Worm (Caenorhabditis elegans) whole organism, L3 larva: ENCODE results near the gene hira-1.

Source experiments
- R02D3.7 ChIP-seq: fragments of 150-350 bp; optimal IDR thresholded peaks from 2 replicates; lab custom pipeline; 2014; ENCODE audit warnings: missing biosample characterization, missing genetic modification characterization
- ZK546.5 ChIP-seq: sonication (generic microtip); optimal IDR thresholded peaks from 2 replicates; lab custom pipeline; 2017; ENCODE audit warnings: missing biosample characterization, missing genetic modification characterization
- aly-2 ChIP-seq: fragments of 150-350 bp; optimal IDR thresholded peaks from 2 replicates; lab custom pipeline; 2014; ENCODE audit warnings: missing biosample characterization, missing genetic modification characterization
- ama-1 ChIP-seq: fragments of 150-350 bp; optimal IDR thresholded peaks from 2 replicates; lab custom pipeline; 2018
- ceh-16 ChIP-seq: sonication (generic microtip); optimal IDR thresholded peaks from 2 replicates; lab custom pipeline; 2017; ENCODE audit warnings: missing biosample characterization, missing genetic modification characterization
- ceh-28 ChIP-seq: fragments of 150-350 bp; optimal IDR thresholded peaks from 2 replicates; lab custom pipeline; 2014; ENCODE audit warnings: missing biosample characterization, missing genetic modification reagents, missing genetic modification characterization
- ceh-82 ChIP-seq: fragments of 150-350 bp; optimal IDR thresholded peaks from 2 replicates; lab custom pipeline; 2014; ENCODE audit warnings: missing biosample characterization, missing genetic modification characterization
- ceh-9 ChIP-seq: sonication (generic microtip); optimal IDR thresholded peaks from 2 replicates; lab custom pipeline; 2018; ENCODE audit warnings: missing biosample characterization, missing genetic modification characterization
- daf-12 ChIP-seq: fragments of 150-350 bp; optimal IDR thresholded peaks from 2 replicates; lab custom pipeline; 2014; ENCODE audit warnings: missing biosample characterization, missing genetic modification reagents, missing genetic modification characterization
- egl-27 ChIP-seq: sonication (generic microtip); optimal IDR thresholded peaks from 4 replicates; lab custom pipeline; 2017; ENCODE audit warnings: missing biosample characterization, missing genetic modification reagents, missing genetic modification characterization
- egl-5 ChIP-seq: fragments of 150-350 bp; optimal IDR thresholded peaks from 2 replicates; lab custom pipeline; 2017; ENCODE audit warnings: missing biosample characterization, missing genetic modification reagents, missing genetic modification characterization, inconsistent platforms
- elt-1 ChIP-seq: fragments of 150-350 bp; optimal IDR thresholded peaks from 2 replicates; lab custom pipeline; 2014; ENCODE audit warnings: missing biosample characterization, missing genetic modification characterization
- elt-2 ChIP-seq: sonication (generic microtip); optimal IDR thresholded peaks from 2 replicates; lab custom pipeline; 2016; ENCODE audit warnings: missing genetic modification reagents, mild to moderate bottlenecking, missing genetic modification characterization, missing compliant biosample characterization
- elt-3 ChIP-seq, 3 experiments: fragments of 150-350 bp in 1 of 3; sonication (generic microtip) in 2 of 3; optimal IDR thresholded peaks; 2 replicates in 2 of 3; 4 replicates in 1 of 3; lab custom pipeline; 2014 to 2017; ENCODE audit warnings: missing biosample characterization in 3 of 3, missing genetic modification characterization in 3 of 3
- eor-1 ChIP-seq, 2 experiments: fragments of 150-350 bp; optimal IDR thresholded peaks; 2 replicates each; lab custom pipeline; 2014 to 2018; ENCODE audit warnings: missing biosample characterization in 2 of 2, missing genetic modification characterization in 2 of 2
- fkh-10 ChIP-seq: sonication (generic microtip); optimal IDR thresholded peaks from 2 replicates; lab custom pipeline; 2017; ENCODE audit warnings: missing biosample characterization, missing genetic modification reagents, missing genetic modification characterization
- fkh-2 ChIP-seq: fragments of 150-350 bp; optimal IDR thresholded peaks from 2 replicates; lab custom pipeline; 2014; ENCODE audit warnings: missing biosample characterization, missing genetic modification reagents, missing genetic modification characterization
- fos-1 ChIP-seq: fragments of 150-350 bp; optimal IDR thresholded peaks from 2 replicates; lab custom pipeline; 2014; ENCODE audit warnings: missing biosample characterization, missing genetic modification characterization
- hmg-11 ChIP-seq: sonication (generic microtip); optimal IDR thresholded peaks from 2 replicates; lab custom pipeline; 2016; ENCODE audit warnings: missing genetic modification characterization, missing compliant biosample characterization
- jun-1 ChIP-seq: fragments of 150-350 bp; optimal IDR thresholded peaks from 2 replicates; lab custom pipeline; 2014; ENCODE audit warnings: missing biosample characterization, missing genetic modification reagents, missing genetic modification characterization
- lin-15B ChIP-seq: fragments of 150-350 bp; optimal IDR thresholded peaks from 2 replicates; lab custom pipeline; 2014; ENCODE audit warnings: missing biosample characterization, missing genetic modification characterization
- lin-39 ChIP-seq: fragments of 150-350 bp; optimal IDR thresholded peaks from 2 replicates; lab custom pipeline; 2018; ENCODE audit warnings: missing biosample characterization, missing genetic modification reagents, missing genetic modification characterization
- lsy-12 ChIP-seq: sonication (generic microtip); optimal IDR thresholded peaks from 2 replicates; lab custom pipeline; 2016; ENCODE audit warnings: mild to moderate bottlenecking, missing genetic modification characterization, missing compliant biosample characterization
- mdl-1 ChIP-seq: fragments of 150-350 bp; optimal IDR thresholded peaks from 2 replicates; lab custom pipeline; 2014; ENCODE audit warnings: missing biosample characterization, missing genetic modification characterization
- mml-1 ChIP-seq: fragments of 150-350 bp; sonication (generic microtip); optimal IDR thresholded peaks from 3 replicates; lab custom pipeline; 2014; ENCODE audit warnings: missing biosample characterization, missing genetic modification characterization
- nfya-1 ChIP-seq: sonication (generic microtip); optimal IDR thresholded peaks from 2 replicates; lab custom pipeline; 2017; ENCODE audit warnings: missing genetic modification characterization, mild to moderate bottlenecking, missing compliant biosample characterization, antibody characterized with exemption, moderate library complexity; ENCODE audit not compliant: insufficient read depth
- nhr-11 ChIP-seq: fragments of 150-350 bp; optimal IDR thresholded peaks from 2 replicates; lab custom pipeline; 2014; ENCODE audit warnings: missing biosample characterization, missing genetic modification characterization
- nhr-12 ChIP-seq: fragments of 150-350 bp; optimal IDR thresholded peaks from 2 replicates; lab custom pipeline; 2014; ENCODE audit warnings: missing biosample characterization, missing genetic modification characterization
- nhr-23 ChIP-seq: fragments of 150-350 bp; optimal IDR thresholded peaks from 2 replicates; lab custom pipeline; 2014; ENCODE audit warnings: missing biosample characterization, missing genetic modification reagents, missing genetic modification characterization
- nhr-237 ChIP-seq: fragments of 150-350 bp; optimal IDR thresholded peaks from 2 replicates; lab custom pipeline; 2014; ENCODE audit warnings: missing biosample characterization, missing genetic modification characterization
- nhr-25 ChIP-seq: sonication (generic microtip); optimal IDR thresholded peaks from 2 replicates; lab custom pipeline; 2017; ENCODE audit warnings: missing biosample characterization, missing genetic modification characterization
- nhr-28 ChIP-seq: fragments of 150-350 bp; optimal IDR thresholded peaks from 2 replicates; lab custom pipeline; 2014; ENCODE audit warnings: missing biosample characterization, missing genetic modification characterization
- nhr-43 ChIP-seq: sonication (generic microtip); optimal IDR thresholded peaks from 2 replicates; lab custom pipeline; 2016; ENCODE audit warnings: mild to moderate bottlenecking, missing genetic modification characterization, missing compliant biosample characterization; ENCODE audit not compliant: poor library complexity, severe bottlenecking
- nhr-67 ChIP-seq: fragments of 150-350 bp; optimal IDR thresholded peaks from 2 replicates; lab custom pipeline; 2014; ENCODE audit warnings: missing biosample characterization, missing genetic modification characterization
- nhr-76 ChIP-seq: fragments of 150-350 bp; sonication (generic microtip); optimal IDR thresholded peaks from 5 replicates; lab custom pipeline; 2014; ENCODE audit warnings: missing biosample characterization, missing genetic modification characterization
- nhr-77 ChIP-seq: fragments of 150-350 bp; optimal IDR thresholded peaks from 2 replicates; lab custom pipeline; 2014; ENCODE audit warnings: missing biosample characterization, missing genetic modification characterization
- pha-4 ChIP-seq: fragments of 150-350 bp; optimal IDR thresholded peaks from 2 replicates; lab custom pipeline; 2014; ENCODE audit warnings: missing biosample characterization, missing genetic modification reagents, missing genetic modification characterization
- pqm-1 ChIP-seq: fragments of 150-350 bp; optimal IDR thresholded peaks from 2 replicates; lab custom pipeline; 2017; ENCODE audit warnings: missing biosample characterization, missing genetic modification characterization, inconsistent platforms
- sea-2 ChIP-seq: fragments of 150-350 bp; sonication (generic microtip); optimal IDR thresholded peaks from 4 replicates; lab custom pipeline; 2014; ENCODE audit warnings: missing biosample characterization, missing genetic modification reagents, missing genetic modification characterization
- skn-1 ChIP-seq: fragments of 150-350 bp; optimal IDR thresholded peaks from 2 replicates; lab custom pipeline; 2014; ENCODE audit warnings: missing biosample characterization, missing genetic modification characterization
- snpc-4 ChIP-seq: fragments of 150-350 bp; optimal IDR thresholded peaks from 2 replicates; lab custom pipeline; 2014; ENCODE audit warnings: missing biosample characterization, missing genetic modification characterization
- tbx-2 ChIP-seq: sonication (generic microtip); optimal IDR thresholded peaks from 2 replicates; lab custom pipeline; 2016; ENCODE audit warnings: mild to moderate bottlenecking, missing genetic modification characterization, missing compliant biosample characterization
- unc-39 ChIP-seq: sonication (generic microtip); optimal IDR thresholded peaks from 4 replicates; lab custom pipeline; 2017; ENCODE audit warnings: missing biosample characterization, missing genetic modification characterization
- unc-62 ChIP-seq: fragments of 150-350 bp; sonication (generic microtip); optimal IDR thresholded peaks from 4 replicates; lab custom pipeline; 2014; ENCODE audit warnings: missing biosample characterization, missing genetic modification reagents, missing genetic modification characterization
- zag-1 ChIP-seq: fragments of 150-350 bp; optimal IDR thresholded peaks from 2 replicates; lab custom pipeline; 2014; ENCODE audit warnings: missing biosample characterization, missing genetic modification characterization
- ztf-11 ChIP-seq: fragments of 150-350 bp; optimal IDR thresholded peaks from 2 replicates; lab custom pipeline; 2014; ENCODE audit warnings: missing biosample characterization, missing genetic modification characterization
- ztf-4 ChIP-seq: fragments of 150-350 bp; optimal IDR thresholded peaks from 2 replicates; lab custom pipeline; 2014; ENCODE audit warnings: missing biosample characterization, missing genetic modification characterization

Gene hira-1

ce11 chrIII:5201267-5201666 is 10.3 kb downstream of the hira-1 start:
- TF ChIP-seq ztf-11 (tag; lab: Kevin White, UChicago) (no peak), ceh-16 (tag; lab: Kevin White, UChicago) (no peak), nhr-76 (no peak), elt-3 (tag; optimal IDR thresholded peaks at IDR 0.05; lab: Kevin White, UChicago) (peak in 2 of 3 experiments; percentile 42 to 64), skn-1 (tag; lab: Kevin White, UChicago) (no peak), R02D3.7 (tag; lab: Kevin White, UChicago) (no peak), nfya-1 (tag; lab: Kevin White, UChicago) (no peak), ZK546.5 (tag; lab: Kevin White, UChicago) (no peak), unc-39 (tag; lab: Kevin White, UChicago) (no peak), unc-62 (GFP tag; lab: Kevin White, UChicago) (no peak), mml-1 (tag; lab: Kevin White, UChicago) (no peak), fos-1 (tag; lab: Kevin White, UChicago) (no peak), egl-5 (no peak), mdl-1 (tag; lab: Kevin White, UChicago) (no peak), egl-27 (tag; lab: Kevin White, UChicago) (no peak), nhr-28 (tag; lab: Kevin White, UChicago) (no peak), pqm-1 (tag; lab: Kevin White, UChicago) (peak; percentile 98), snpc-4 (no peak), zag-1 (tag; lab: Kevin White, UChicago) (no peak), daf-12 (no peak), sea-2 (GFP tag; lab: Kevin White, UChicago) (no peak), tbx-2 (tag; lab: Kevin White, UChicago) (no peak), nhr-23 (peak; percentile 9), nhr-77 (no peak), ceh-9 (tag; lab: Kevin White, UChicago) (no peak), eor-1 (tag; optimal IDR thresholded peaks at IDR 0.05; lab: Kevin White, UChicago) (no peak), ztf-4 (tag; lab: Kevin White, UChicago) (no peak), nhr-67 (no peak), fkh-2 (no peak), hmg-11 (tag; lab: Kevin White, UChicago) (no peak), fkh-10 (GFP tag; lab: Kevin White, UChicago) (no peak), lin-39 (tag; lab: Kevin White, UChicago) (no peak), nhr-43 (no peak), ama-1 (no peak), nhr-12 (tag; lab: Kevin White, UChicago) (no peak), jun-1 (tag; lab: Kevin White, UChicago) (peak; percentile 45), nhr-25 (tag; lab: Kevin White, UChicago) (no peak), pha-4 (peak; percentile 76), elt-2 (tag; lab: Kevin White, UChicago) (peak; percentile 97), aly-2 (tag; lab: Kevin White, UChicago) (no peak), nhr-11 (tag; lab: Kevin White, UChicago) (no peak), ceh-28 (tag; lab: Kevin White, UChicago) (peak; percentile 2), elt-1 (tag; lab: Kevin White, UChicago) (no peak), lin-15B (no peak), nhr-237 (tag; lab: Kevin White, UChicago) (no peak), ceh-82 (tag; lab: Kevin White, UChicago) (no peak), lsy-12 (tag; lab: Kevin White, UChicago) (no peak)

ce11 chrIII:5202641-5203040 is 11.7 kb downstream of the hira-1 start:
- TF ChIP-seq nfya-1 (tag; lab: Kevin White, UChicago) (peak; percentile 73), elt-2 (tag; lab: Kevin White, UChicago) (peak; percentile 80), ceh-82 (tag; lab: Kevin White, UChicago) (no peak), skn-1 (tag; lab: Kevin White, UChicago) (no peak), nhr-11 (tag; lab: Kevin White, UChicago) (no peak), hmg-11 (tag; lab: Kevin White, UChicago) (peak; percentile 29), jun-1 (tag; lab: Kevin White, UChicago) (peak; percentile 79), ceh-28 (tag; lab: Kevin White, UChicago) (peak; percentile 60), lin-15B (peak; percentile 12), pha-4 (peak; percentile 85), tbx-2 (tag; lab: Kevin White, UChicago) (no peak), nhr-25 (tag; lab: Kevin White, UChicago) (peak; percentile 81), pqm-1 (tag; lab: Kevin White, UChicago) (peak; percentile 89), elt-3 (tag; optimal IDR thresholded peaks at IDR 0.05; lab: Kevin White, UChicago) (peak in 1 of 3 experiments; percentile 20), snpc-4 (peak; percentile 30), lsy-12 (tag; lab: Kevin White, UChicago) (peak; percentile 48), nhr-43 (peak; percentile 78), elt-1 (tag; lab: Kevin White, UChicago) (peak; percentile 34), nhr-23 (peak; percentile 44), unc-62 (GFP tag; lab: Kevin White, UChicago) (no peak)
- TF ChIP-seq, all 47 proteins: peak for 15
